Worm (Caenorhabditis elegans) whole organism, L4/young adult: Measurements from ENCODE around the gene Y54F10BM.6.

Experiments
- dao-5 ChIP-seq: sonication (generic microtip); optimal IDR thresholded peaks from 2 replicates; lab custom pipeline; 2016; ENCODE audit warnings: missing genotype, missing genetic modification characterization, moderate library complexity, missing compliant biosample characterization
- him-1 ChIP-seq: sonication (generic microtip); optimal IDR thresholded peaks from 2 replicates; lab custom pipeline; 2016; ENCODE audit warnings: missing genotype, missing genetic modification reagents, missing genetic modification characterization, missing compliant biosample characterization

- no peak for TF ChIP-seq dao-5 (tag; lab: Kevin White, UChicago)
- TF ChIP-seq him-1 (tag; lab: Kevin White, UChicago), result no peak
Observed at ce11 chrIII:2280569-2280968, 17.5 kb downstream of the Y54F10BM.6 start, which contains the start of gene Y54F10BM.22.
